Fruit fly (Drosophila melanogaster) whole organism, adult: ENCODE results near the gene Gk1.
A peak's percentile ranks its signal among the peaks of the same experiment; 100 is the strongest.

Experiments
- CG11617 ChIP-seq: fragments of 200-800 bp; sonication (Bioruptor generic); optimal IDR thresholded peaks from 2 replicates; lab custom pipeline; 2017; ENCODE audit warnings: mild to moderate bottlenecking, missing biosample characterization, missing genetic modification reagents, missing genetic modification characterization
- CG12768 ChIP-seq: fragments of 200-800 bp; sonication (Bioruptor generic); optimal IDR thresholded peaks from 2 replicates; lab custom pipeline; 2017; ENCODE audit warnings: missing biosample characterization, missing genetic modification characterization, mild to moderate bottlenecking, moderate library complexity, missing genetic modification reagents
- CG14711 ChIP-seq: fragments of 200-800 bp; sonication (Bioruptor generic); optimal IDR thresholded peaks from 2 replicates; lab custom pipeline; 2018; ENCODE audit warnings: missing biosample characterization, mild to moderate bottlenecking, missing genetic modification characterization, moderate library complexity
- CG1620 ChIP-seq: fragments of 200-800 bp; sonication (Bioruptor generic); optimal IDR thresholded peaks from 2 replicates; lab custom pipeline; 2016; ENCODE audit warnings: missing biosample characterization, missing genetic modification characterization
- CG33017 ChIP-seq: fragments of 200-800 bp; sonication (Bioruptor generic); optimal IDR thresholded peaks from 2 replicates; lab custom pipeline; 2018; ENCODE audit warnings: missing biosample characterization, mild to moderate bottlenecking, missing genetic modification characterization, moderate library complexity
- CG5204 ChIP-seq: fragments of 200-800 bp; sonication (Bioruptor generic); optimal IDR thresholded peaks from 2 replicates; lab custom pipeline; 2016; ENCODE audit warnings: missing biosample characterization, missing genetic modification characterization
- CG7045 ChIP-seq: fragments of 200-800 bp; sonication (Bioruptor generic); optimal IDR thresholded peaks from 2 replicates; lab custom pipeline; 2017; ENCODE audit warnings: missing biosample characterization, mild to moderate bottlenecking, missing genetic modification characterization
- CG7101 ChIP-seq: fragments of 200-800 bp; sonication (Bioruptor generic); optimal IDR thresholded peaks from 2 replicates; lab custom pipeline; 2018; ENCODE audit warnings: missing biosample characterization, mild to moderate bottlenecking, missing genetic modification characterization, moderate library complexity
- Clk ChIP-seq: fragments of 200-800 bp; sonication (Bioruptor generic); optimal IDR thresholded peaks from 2 replicates; lab custom pipeline; 2017; ENCODE audit warnings: missing biosample characterization, missing genetic modification characterization
- Crg-1 ChIP-seq: fragments of 200-800 bp; sonication (Bioruptor generic); optimal IDR thresholded peaks from 2 replicates; lab custom pipeline; 2016; ENCODE audit warnings: missing biosample characterization, missing genetic modification characterization
- Hr96 ChIP-seq: fragments of 200-800 bp; sonication (Bioruptor generic); optimal IDR thresholded peaks from 2 replicates; lab custom pipeline; 2016; ENCODE audit warnings: missing biosample characterization, missing genetic modification characterization
- Mnt ChIP-seq: fragments of 200-800 bp; sonication (Bioruptor generic); optimal IDR thresholded peaks from 2 replicates; lab custom pipeline; 2016; ENCODE audit warnings: missing biosample characterization, mild to moderate bottlenecking, missing genetic modification characterization
- bab1 ChIP-seq: fragments of 200-800 bp; sonication (Bioruptor generic); optimal IDR thresholded peaks from 3 replicates; lab custom pipeline; 2019; ENCODE audit warnings: missing biosample characterization, mild to moderate bottlenecking, missing genetic modification characterization, moderate library complexity
- cic ChIP-seq: fragments of 200-800 bp; sonication (Bioruptor generic); optimal IDR thresholded peaks from 2 replicates; lab custom pipeline; 2017; ENCODE audit warnings: missing biosample characterization, mild to moderate bottlenecking, missing genetic modification characterization, moderate library complexity
- cnc ChIP-seq, 2 experiments: fragments of >200 bp; optimal IDR thresholded peaks; 2 replicates each; lab custom pipeline; 2017
- kay ChIP-seq: fragments of 200-800 bp; sonication (Bioruptor generic); peaks from one replicate; lab custom pipeline; 2016; ENCODE audit warnings: missing biosample characterization, missing genetic modification characterization, borderline replicate concordance
- ovo ChIP-seq: fragments of 200-800 bp; sonication (Bioruptor generic); optimal IDR thresholded peaks from 2 replicates; lab custom pipeline; 2016; ENCODE audit warnings: missing biosample characterization, missing genetic modification characterization
- pad ChIP-seq: fragments of 200-800 bp; sonication (Bioruptor generic); optimal IDR thresholded peaks from 3 replicates; lab custom pipeline; 2017; ENCODE audit warnings: missing biosample characterization, missing genetic modification characterization, mild to moderate bottlenecking, moderate library complexity, missing genetic modification reagents
- tj ChIP-seq: fragments of 200-800 bp; sonication (Bioruptor generic); optimal IDR thresholded peaks from 3 replicates; lab custom pipeline; 2017; ENCODE audit warnings: missing biosample characterization, mild to moderate bottlenecking, missing genetic modification characterization, moderate library complexity
- toe ChIP-seq: fragments of 200-800 bp; sonication (Bioruptor generic); optimal IDR thresholded peaks from 2 replicates; lab custom pipeline; 2016; ENCODE audit warnings: missing biosample characterization, missing genetic modification characterization

Gk1 gene

DNA sequence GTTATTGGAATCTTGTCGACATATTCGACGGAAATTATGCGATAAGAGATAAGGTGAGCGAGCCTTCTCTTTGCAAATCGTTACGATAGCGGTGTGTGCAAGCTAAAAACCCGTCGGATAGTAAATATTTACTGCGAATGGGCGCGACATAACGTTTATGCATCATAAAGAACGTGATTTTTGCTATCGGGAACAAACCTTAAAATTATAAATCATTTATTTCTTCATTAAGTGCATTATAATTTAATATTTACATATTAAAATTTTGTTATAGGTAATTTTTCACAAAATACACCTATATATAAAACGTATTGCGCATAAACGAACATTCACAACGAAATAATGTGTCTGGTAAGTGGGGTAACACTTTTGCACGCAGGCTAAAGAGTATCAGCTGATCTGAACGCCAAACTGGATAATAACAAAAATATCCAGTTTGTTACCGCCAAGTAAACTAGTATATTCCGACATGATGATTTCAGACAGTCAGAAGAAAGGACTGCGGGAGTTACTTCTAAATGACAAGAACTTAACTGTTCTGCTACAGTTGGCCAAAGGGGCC is at the start of gene Gk1, which contains the start of gene CG13876:
TSS of gene Gk1 (minus strand) at position 122 of the 562 bp plus-strand sequence.
TSS of gene CG13876 (plus strand) at position 412 of the 562 bp plus-strand sequence.
- TF ChIP-seq Clk (GFP tag; lab: Kevin White, UChicago) = peak; percentile 95
- TF ChIP-seq Hr96 (GFP tag; lab: Kevin White, UChicago) = no peak
- peak; percentile 97 for TF ChIP-seq cic (GFP tag; lab: Kevin White, UChicago)
- peak; percentile 92 for TF ChIP-seq tj (GFP tag; lab: Kevin White, UChicago)
- TF ChIP-seq cnc (optimal IDR thresholded peaks at IDR 0.05; lab: Kevin White, UChicago) = no peak
- TF ChIP-seq CG12768 = peak; percentile 97
- peak; percentile 91 for TF ChIP-seq Crg-1 (GFP tag; lab: Kevin White, UChicago)
- TF ChIP-seq CG7101 (tag; lab: Kevin White, UChicago) = peak; percentile 99
- TF ChIP-seq toe = no peak
- peak; percentile 99 for TF ChIP-seq bab1 (GFP tag; lab: Kevin White, UChicago)
- peak; percentile 90 for TF ChIP-seq ovo (GFP tag; lab: Kevin White, UChicago)
- peak; percentile 89 for TF ChIP-seq pad (GFP tag; lab: Kevin White, UChicago)
- TF ChIP-seq CG1620 (GFP tag; lab: Kevin White, UChicago) = peak; percentile 86
- TF ChIP-seq CG7045 = peak; percentile 98
- TF ChIP-seq CG14711 (tag; lab: Kevin White, UChicago) = peak; percentile 97
- peak; percentile 90 for TF ChIP-seq Mnt (GFP tag; lab: Kevin White, UChicago)
- peak; percentile 99 for TF ChIP-seq CG33017
- TF ChIP-seq CG11617 = peak; percentile 98
- TF ChIP-seq CG5204 (GFP tag; lab: Kevin White, UChicago) = no peak
- no peak for TF ChIP-seq kay

dm6 chr3L:248226-248758 is 42.6 kb upstream of the Gk1 start:
- no peak for TF ChIP-seq kay
- TF ChIP-seq Clk (GFP tag; lab: Kevin White, UChicago) = no peak
- no peak for TF ChIP-seq CG1620 (GFP tag; lab: Kevin White, UChicago)
- TF ChIP-seq tj (GFP tag; lab: Kevin White, UChicago) = no peak
- TF ChIP-seq Hr96 (GFP tag; lab: Kevin White, UChicago) = no peak
- peak; percentile 30 for TF ChIP-seq CG12768
- no peak for TF ChIP-seq cnc (optimal IDR thresholded peaks at IDR 0.05; lab: Kevin White, UChicago)

dm6 chr3L:247482-248225 is 42.0 kb upstream of the Gk1 start, which contains the start of gene mthl14:
Gene mthl14, plus strand, starts transcription at chr3L:247491.
- peak; percentile 32 for TF ChIP-seq cic (GFP tag; lab: Kevin White, UChicago)
- TF ChIP-seq pad (GFP tag; lab: Kevin White, UChicago) = no peak
- TF ChIP-seq kay = peak; percentile 80
- no peak for TF ChIP-seq CG11617
- TF ChIP-seq Crg-1 (GFP tag; lab: Kevin White, UChicago) = peak; percentile 22

DNA sequence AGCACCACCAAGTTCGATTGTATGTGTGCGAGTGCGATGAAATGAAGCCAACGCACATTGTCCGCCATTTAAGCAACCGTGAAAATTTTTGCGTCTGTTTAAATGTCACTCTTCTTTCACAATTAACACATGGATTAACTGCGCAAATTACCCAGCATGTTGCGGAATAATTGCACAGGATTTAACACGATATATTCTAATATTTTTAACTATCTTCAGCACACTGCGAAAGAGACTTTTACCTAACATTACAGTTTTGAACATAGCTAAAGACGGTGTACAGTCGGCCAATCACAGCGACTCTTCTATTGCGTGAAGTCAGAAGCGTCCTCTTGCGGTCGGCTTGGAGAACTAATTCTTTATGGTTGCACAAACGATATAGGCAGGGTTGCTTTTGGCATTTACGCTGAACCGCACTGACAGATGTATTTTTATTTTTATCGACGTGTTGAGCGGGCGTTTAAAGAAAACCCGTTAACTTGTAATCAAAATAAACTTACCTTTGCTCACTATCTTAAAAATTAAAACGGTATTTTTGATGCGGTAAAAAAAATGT is 41.1 kb upstream of the Gk1 start:
- TF ChIP-seq cic (GFP tag; lab: Kevin White, UChicago) = peak; percentile 22
- TF ChIP-seq CG14711 (tag; lab: Kevin White, UChicago) = peak; percentile 83
- peak; percentile 63 for TF ChIP-seq CG7101 (tag; lab: Kevin White, UChicago)
- TF ChIP-seq toe = no peak
- TF ChIP-seq pad (GFP tag; lab: Kevin White, UChicago) = peak; percentile 34
- peak; percentile 43 for TF ChIP-seq CG11617
- no peak for TF ChIP-seq cnc (optimal IDR thresholded peaks at IDR 0.05; lab: Kevin White, UChicago)
- peak; percentile 68 for TF ChIP-seq Crg-1 (GFP tag; lab: Kevin White, UChicago)
- peak; percentile 54 for TF ChIP-seq CG1620 (GFP tag; lab: Kevin White, UChicago)
- TF ChIP-seq CG5204 (GFP tag; lab: Kevin White, UChicago) = no peak
- peak; percentile 74 for TF ChIP-seq Mnt (GFP tag; lab: Kevin White, UChicago)
- TF ChIP-seq CG33017 = no peak
- peak; percentile 82 for TF ChIP-seq bab1 (GFP tag; lab: Kevin White, UChicago)
- no peak for TF ChIP-seq Hr96 (GFP tag; lab: Kevin White, UChicago)
- no peak for TF ChIP-seq CG12768
- TF ChIP-seq ovo (GFP tag; lab: Kevin White, UChicago) = peak; percentile 37
- TF ChIP-seq Clk (GFP tag; lab: Kevin White, UChicago) = peak; percentile 47
- peak; percentile 18 for TF ChIP-seq CG7045
- TF ChIP-seq tj (GFP tag; lab: Kevin White, UChicago) = peak; percentile 34
- TF ChIP-seq kay = no peak

- TF ChIP-seq CG5204 (GFP tag; lab: Kevin White, UChicago) = no peak
- TF ChIP-seq kay = peak; percentile 96
- no peak for TF ChIP-seq CG33017
Observed at dm6 chr3L:234337-234736, 28.7 kb upstream of the Gk1 start.

DNA sequence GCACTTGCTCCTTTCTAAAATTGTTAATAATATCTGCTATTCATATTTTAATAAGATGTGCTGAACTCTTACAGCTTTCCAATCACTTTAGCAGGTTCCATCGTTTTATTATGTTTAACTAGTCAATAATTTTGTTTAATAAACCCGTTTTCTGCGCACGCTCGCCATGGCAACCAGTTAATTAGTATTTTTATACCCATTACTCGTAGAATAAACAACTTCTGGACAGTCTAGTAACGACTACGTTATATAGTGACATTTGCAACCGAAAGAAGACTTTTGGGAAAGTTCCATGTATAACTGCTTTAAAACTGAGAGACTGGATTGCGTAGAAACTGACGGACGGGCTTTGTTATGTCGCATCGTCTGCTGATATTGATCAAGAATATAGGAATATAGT is 27.6 kb upstream of the Gk1 start, which contains the start of gene CG34453:
TSS of gene CG34453 (minus strand) at position 101 of the 400 bp plus-strand sequence.
- TF ChIP-seq CG5204 (GFP tag; lab: Kevin White, UChicago) (no peak), CG11617 (no peak), Crg-1 (GFP tag; lab: Kevin White, UChicago) (no peak), Mnt (GFP tag; lab: Kevin White, UChicago) (no peak), CG12768 (no peak), pad (GFP tag; lab: Kevin White, UChicago) (no peak), cic (GFP tag; lab: Kevin White, UChicago) (no peak), ovo (GFP tag; lab: Kevin White, UChicago) (no peak), CG1620 (GFP tag; lab: Kevin White, UChicago) (no peak), toe (no peak), cnc (optimal IDR thresholded peaks at IDR 0.05; lab: Kevin White, UChicago) (no peak), CG33017 (no peak), kay (no peak), Clk (GFP tag; lab: Kevin White, UChicago) (no peak), CG7101 (tag; lab: Kevin White, UChicago) (no peak)
